Worm (Caenorhabditis elegans): ENCODE measurements around the gene R02E12.5.

- TF ChIP-seq rbr-2 (tag; optimal IDR thresholded peaks at IDR 0.05), result no peak
- TF ChIP-seq saeg-2 (GFP tag; IDR thresholded peaks at IDR 0.05), result no peak
- TF ChIP-seq dmd-6 (GFP tag; IDR thresholded peaks at IDR 0.05), result no peak
- no peak for TF ChIP-seq unc-130 (GFP tag; optimal IDR thresholded peaks at IDR 0.05)
- TF ChIP-seq aha-1 (tag), result no peak
- TF ChIP-seq T20F7.1 (GFP tag; optimal IDR thresholded peaks at IDR 0.05), result no peak
These were observed 14.8 kb downstream of the R02E12.5 start, which contains the start of gene mop-25.1 for ce11 chrX:4011919-4012318.
